Fruit fly (Drosophila melanogaster) whole organism, prepupa: ENCODE measurements around the gene MFS10.

Experiments used
- CG11294 ChIP-seq: fragments of 200-800 bp; sonication (Bioruptor generic); IDR thresholded peaks from 2 replicates; pipeline ENCODE4 v1.3.6; 2022; ENCODE audit warnings: missing biosample characterization, missing genetic modification characterization
- CG1621 ChIP-seq: fragments of 200-800 bp; sonication (Bioruptor generic); optimal IDR thresholded peaks from 3 replicates; lab custom pipeline; 2018; ENCODE audit warnings: missing biosample characterization, mild to moderate bottlenecking, missing genetic modification characterization
- CG16779 ChIP-seq: fragments of 200-800 bp; sonication (Bioruptor generic); optimal IDR thresholded peaks from 3 replicates; lab custom pipeline; 2017; ENCODE audit warnings: missing biosample characterization, mild to moderate bottlenecking, missing genetic modification characterization
- Ets96B ChIP-seq: fragments of 200-800 bp; optimal IDR thresholded peaks from 2 replicates; lab custom pipeline; 2019; ENCODE audit warnings: missing biosample characterization, mild to moderate bottlenecking, missing genetic modification characterization, moderate library complexity
- Gug ChIP-seq: fragments of 200-800 bp; sonication (Bioruptor generic); IDR thresholded peaks from 2 replicates; pipeline ENCODE4 v1.3.6; 2022; ENCODE audit warnings: missing biosample characterization, missing genetic modification characterization

dm6 chrX:13088025-13088805, 40.6 kb upstream of the MFS10 start:
- no peak for TF ChIP-seq CG1621
- no peak for TF ChIP-seq Ets96B
- no peak for TF ChIP-seq Gug (GFP tag; lab: Robert Waterston, UW)
- TF ChIP-seq CG11294 (GFP tag; lab: Robert Waterston, UW) = no peak
- no peak for TF ChIP-seq CG16779 (tag; lab: Kevin White, UChicago)
